Worm (Caenorhabditis elegans) whole organism, L3 larva: ENCODE results near the gene bus-18.

Experiments used
- R02D3.7 ChIP-seq: fragments of 150-350 bp; optimal IDR thresholded peaks from 2 replicates; lab custom pipeline; 2014; ENCODE audit warnings: missing biosample characterization, missing genetic modification characterization
- aly-2 ChIP-seq: fragments of 150-350 bp; optimal IDR thresholded peaks from 2 replicates; lab custom pipeline; 2014; ENCODE audit warnings: missing biosample characterization, missing genetic modification characterization
- ama-1 ChIP-seq: fragments of 150-350 bp; optimal IDR thresholded peaks from 2 replicates; lab custom pipeline; 2018
- ceh-16 ChIP-seq: sonication (generic microtip); optimal IDR thresholded peaks from 2 replicates; lab custom pipeline; 2017; ENCODE audit warnings: missing biosample characterization, missing genetic modification characterization
- ceh-28 ChIP-seq: fragments of 150-350 bp; optimal IDR thresholded peaks from 2 replicates; lab custom pipeline; 2014; ENCODE audit warnings: missing biosample characterization, missing genetic modification reagents, missing genetic modification characterization
- ceh-82 ChIP-seq: fragments of 150-350 bp; optimal IDR thresholded peaks from 2 replicates; lab custom pipeline; 2014; ENCODE audit warnings: missing biosample characterization, missing genetic modification characterization
- daf-12 ChIP-seq: fragments of 150-350 bp; optimal IDR thresholded peaks from 2 replicates; lab custom pipeline; 2014; ENCODE audit warnings: missing biosample characterization, missing genetic modification reagents, missing genetic modification characterization
- egl-27 ChIP-seq: sonication (generic microtip); optimal IDR thresholded peaks from 4 replicates; lab custom pipeline; 2017; ENCODE audit warnings: missing biosample characterization, missing genetic modification reagents, missing genetic modification characterization
- egl-5 ChIP-seq: fragments of 150-350 bp; optimal IDR thresholded peaks from 2 replicates; lab custom pipeline; 2017; ENCODE audit warnings: missing biosample characterization, missing genetic modification reagents, missing genetic modification characterization, inconsistent platforms
- elt-1 ChIP-seq: fragments of 150-350 bp; optimal IDR thresholded peaks from 2 replicates; lab custom pipeline; 2014; ENCODE audit warnings: missing biosample characterization, missing genetic modification characterization
- elt-2 ChIP-seq: sonication (generic microtip); optimal IDR thresholded peaks from 2 replicates; lab custom pipeline; 2016; ENCODE audit warnings: missing genetic modification reagents, mild to moderate bottlenecking, missing genetic modification characterization, missing compliant biosample characterization
- elt-3 ChIP-seq, 3 experiments: fragments of 150-350 bp in 1 of 3; sonication (generic microtip) in 2 of 3; optimal IDR thresholded peaks; 2 replicates in 2 of 3; 4 replicates in 1 of 3; lab custom pipeline; 2014 to 2017; ENCODE audit warnings: missing biosample characterization in 3 of 3, missing genetic modification characterization in 3 of 3
- eor-1 ChIP-seq, 2 experiments: fragments of 150-350 bp; optimal IDR thresholded peaks; 2 replicates each; lab custom pipeline; 2014 to 2018; ENCODE audit warnings: missing biosample characterization in 2 of 2, missing genetic modification characterization in 2 of 2
- fkh-2 ChIP-seq: fragments of 150-350 bp; optimal IDR thresholded peaks from 2 replicates; lab custom pipeline; 2014; ENCODE audit warnings: missing biosample characterization, missing genetic modification reagents, missing genetic modification characterization
- fos-1 ChIP-seq: fragments of 150-350 bp; optimal IDR thresholded peaks from 2 replicates; lab custom pipeline; 2014; ENCODE audit warnings: missing biosample characterization, missing genetic modification characterization
- hmg-11 ChIP-seq: sonication (generic microtip); optimal IDR thresholded peaks from 2 replicates; lab custom pipeline; 2016; ENCODE audit warnings: missing genetic modification characterization, missing compliant biosample characterization
- jun-1 ChIP-seq: fragments of 150-350 bp; optimal IDR thresholded peaks from 2 replicates; lab custom pipeline; 2014; ENCODE audit warnings: missing biosample characterization, missing genetic modification reagents, missing genetic modification characterization
- lsy-12 ChIP-seq: sonication (generic microtip); optimal IDR thresholded peaks from 2 replicates; lab custom pipeline; 2016; ENCODE audit warnings: mild to moderate bottlenecking, missing genetic modification characterization, missing compliant biosample characterization
- mml-1 ChIP-seq: fragments of 150-350 bp; sonication (generic microtip); optimal IDR thresholded peaks from 3 replicates; lab custom pipeline; 2014; ENCODE audit warnings: missing biosample characterization, missing genetic modification characterization
- nhr-11 ChIP-seq: fragments of 150-350 bp; optimal IDR thresholded peaks from 2 replicates; lab custom pipeline; 2014; ENCODE audit warnings: missing biosample characterization, missing genetic modification characterization
- nhr-12 ChIP-seq: fragments of 150-350 bp; optimal IDR thresholded peaks from 2 replicates; lab custom pipeline; 2014; ENCODE audit warnings: missing biosample characterization, missing genetic modification characterization
- nhr-23 ChIP-seq: fragments of 150-350 bp; optimal IDR thresholded peaks from 2 replicates; lab custom pipeline; 2014; ENCODE audit warnings: missing biosample characterization, missing genetic modification reagents, missing genetic modification characterization
- nhr-237 ChIP-seq: fragments of 150-350 bp; optimal IDR thresholded peaks from 2 replicates; lab custom pipeline; 2014; ENCODE audit warnings: missing biosample characterization, missing genetic modification characterization
- nhr-25 ChIP-seq: sonication (generic microtip); optimal IDR thresholded peaks from 2 replicates; lab custom pipeline; 2017; ENCODE audit warnings: missing biosample characterization, missing genetic modification characterization
- nhr-28 ChIP-seq: fragments of 150-350 bp; optimal IDR thresholded peaks from 2 replicates; lab custom pipeline; 2014; ENCODE audit warnings: missing biosample characterization, missing genetic modification characterization
- nhr-43 ChIP-seq: sonication (generic microtip); optimal IDR thresholded peaks from 2 replicates; lab custom pipeline; 2016; ENCODE audit warnings: mild to moderate bottlenecking, missing genetic modification characterization, missing compliant biosample characterization; ENCODE audit not compliant: poor library complexity, severe bottlenecking
- nhr-67 ChIP-seq: fragments of 150-350 bp; optimal IDR thresholded peaks from 2 replicates; lab custom pipeline; 2014; ENCODE audit warnings: missing biosample characterization, missing genetic modification characterization
- nhr-76 ChIP-seq: fragments of 150-350 bp; sonication (generic microtip); optimal IDR thresholded peaks from 5 replicates; lab custom pipeline; 2014; ENCODE audit warnings: missing biosample characterization, missing genetic modification characterization
- nhr-77 ChIP-seq: fragments of 150-350 bp; optimal IDR thresholded peaks from 2 replicates; lab custom pipeline; 2014; ENCODE audit warnings: missing biosample characterization, missing genetic modification characterization
- pqm-1 ChIP-seq: fragments of 150-350 bp; optimal IDR thresholded peaks from 2 replicates; lab custom pipeline; 2017; ENCODE audit warnings: missing biosample characterization, missing genetic modification characterization, inconsistent platforms
- sea-2 ChIP-seq: fragments of 150-350 bp; sonication (generic microtip); optimal IDR thresholded peaks from 4 replicates; lab custom pipeline; 2014; ENCODE audit warnings: missing biosample characterization, missing genetic modification reagents, missing genetic modification characterization
- skn-1 ChIP-seq: fragments of 150-350 bp; optimal IDR thresholded peaks from 2 replicates; lab custom pipeline; 2014; ENCODE audit warnings: missing biosample characterization, missing genetic modification characterization
- snpc-4 ChIP-seq: fragments of 150-350 bp; optimal IDR thresholded peaks from 2 replicates; lab custom pipeline; 2014; ENCODE audit warnings: missing biosample characterization, missing genetic modification characterization
- tbx-2 ChIP-seq: sonication (generic microtip); optimal IDR thresholded peaks from 2 replicates; lab custom pipeline; 2016; ENCODE audit warnings: mild to moderate bottlenecking, missing genetic modification characterization, missing compliant biosample characterization
- unc-39 ChIP-seq: sonication (generic microtip); optimal IDR thresholded peaks from 4 replicates; lab custom pipeline; 2017; ENCODE audit warnings: missing biosample characterization, missing genetic modification characterization
- unc-62 ChIP-seq: fragments of 150-350 bp; sonication (generic microtip); optimal IDR thresholded peaks from 4 replicates; lab custom pipeline; 2014; ENCODE audit warnings: missing biosample characterization, missing genetic modification reagents, missing genetic modification characterization
- zag-1 ChIP-seq: fragments of 150-350 bp; optimal IDR thresholded peaks from 2 replicates; lab custom pipeline; 2014; ENCODE audit warnings: missing biosample characterization, missing genetic modification characterization
- ztf-11 ChIP-seq: fragments of 150-350 bp; optimal IDR thresholded peaks from 2 replicates; lab custom pipeline; 2014; ENCODE audit warnings: missing biosample characterization, missing genetic modification characterization
- ztf-4 ChIP-seq: fragments of 150-350 bp; optimal IDR thresholded peaks from 2 replicates; lab custom pipeline; 2014; ENCODE audit warnings: missing biosample characterization, missing genetic modification characterization

Gene bus-18

DNA sequence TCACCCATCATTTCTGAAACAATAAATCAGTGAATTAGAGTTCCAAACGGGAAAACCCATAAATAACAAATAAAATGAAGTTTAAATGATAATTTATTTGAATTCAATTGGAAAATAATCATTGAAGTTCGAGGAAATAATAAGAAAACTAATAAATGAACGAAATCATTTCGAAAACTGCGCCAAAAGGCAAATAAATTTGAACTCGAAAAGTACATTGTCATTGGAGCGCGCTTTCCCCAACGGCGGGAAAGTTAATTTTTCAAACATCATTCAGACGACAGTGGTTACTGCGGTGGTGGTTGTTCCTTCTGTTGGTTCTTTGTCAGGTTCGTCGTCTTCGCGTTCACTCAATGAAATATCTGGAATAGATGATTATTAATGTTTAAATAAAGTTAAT is 40.1 kb upstream of the bus-18 start, which contains the start of gene npp-22 (continued):
- TF ChIP-seq jun-1 = no peak
- no peak for TF ChIP-seq skn-1
- no peak for TF ChIP-seq elt-1 (tag; lab: Kevin White, UChicago)
- TF ChIP-seq daf-12 (tag; lab: Kevin White, UChicago) = peak; percentile 51
- TF ChIP-seq zag-1 (tag; lab: Kevin White, UChicago) = no peak
- TF ChIP-seq elt-3 (tag; optimal IDR thresholded peaks at IDR 0.05; lab: Kevin White, UChicago) = no peak
- TF ChIP-seq aly-2 (tag; lab: Kevin White, UChicago) = no peak
- TF ChIP-seq nhr-237 (tag; lab: Kevin White, UChicago) = no peak
- TF ChIP-seq ama-1 = no peak
- TF ChIP-seq, all 47 proteins: peak for 8

DNA sequence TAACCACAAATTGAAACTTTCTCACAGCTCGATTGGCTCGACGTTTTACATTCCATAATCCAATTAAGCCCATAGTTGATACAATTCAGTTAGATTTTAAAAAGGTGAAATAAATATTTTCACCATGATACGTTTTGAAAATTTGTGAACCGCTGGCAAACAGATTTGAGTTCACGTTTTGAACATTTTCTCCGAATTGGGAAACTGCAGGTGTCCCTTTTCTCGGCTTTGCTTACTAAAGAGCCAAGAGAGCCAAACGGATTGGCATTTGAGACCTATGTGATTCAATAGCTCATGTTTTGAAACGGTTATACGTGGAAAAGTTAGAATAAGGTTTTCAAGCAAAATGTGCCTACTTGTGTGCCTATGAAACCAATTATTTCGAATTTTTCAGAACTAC is 36.6 kb upstream of the bus-18 start, which contains the start of gene spe-42:
Gene spe-42, minus strand, starts transcription at position 101 of the 400 bp plus-strand sequence.
- TF ChIP-seq pqm-1 (tag; lab: Kevin White, UChicago) (no peak), sea-2 (no peak), unc-39 (tag; lab: Kevin White, UChicago) (no peak), tbx-2 (tag; lab: Kevin White, UChicago) (no peak), hmg-11 (tag; lab: Kevin White, UChicago) (no peak), fkh-2 (tag; lab: Kevin White, UChicago) (no peak)

DNA sequence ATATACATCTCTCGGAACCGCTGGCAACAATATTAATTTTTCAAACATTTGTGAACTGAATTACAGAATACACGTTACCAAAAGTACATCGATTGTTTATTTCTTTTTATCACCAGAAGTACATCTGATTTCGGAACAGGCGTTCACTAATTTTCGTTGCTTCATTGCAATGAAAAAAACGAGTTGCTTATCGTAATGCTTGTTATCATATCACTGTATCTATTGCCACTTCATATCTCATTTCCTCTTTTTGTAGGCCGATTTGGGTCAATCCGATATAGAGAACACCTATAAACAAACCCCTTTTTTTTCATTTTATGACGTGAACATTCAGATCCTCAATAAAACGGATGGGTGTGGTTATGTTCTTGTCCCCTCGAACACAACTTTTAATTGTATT is 36.2 kb upstream of the bus-18 start:
- no peak for TF ChIP-seq lsy-12
- TF ChIP-seq ztf-4 (tag; lab: Kevin White, UChicago) = no peak
- TF ChIP-seq egl-27 (tag; lab: Kevin White, UChicago) = no peak
- peak in 2 of 3 experiments; percentile 59 to 75 for TF ChIP-seq elt-3 (tag; optimal IDR thresholded peaks at IDR 0.05; lab: Kevin White, UChicago)
- TF ChIP-seq ceh-16 (tag; lab: Kevin White, UChicago) = no peak
- peak; percentile 39 for TF ChIP-seq nhr-23 (tag; lab: Kevin White, UChicago)
- no peak for TF ChIP-seq ztf-11 (tag; lab: Kevin White, UChicago)
- TF ChIP-seq nhr-76 (tag; lab: Kevin White, UChicago) = no peak

DNA sequence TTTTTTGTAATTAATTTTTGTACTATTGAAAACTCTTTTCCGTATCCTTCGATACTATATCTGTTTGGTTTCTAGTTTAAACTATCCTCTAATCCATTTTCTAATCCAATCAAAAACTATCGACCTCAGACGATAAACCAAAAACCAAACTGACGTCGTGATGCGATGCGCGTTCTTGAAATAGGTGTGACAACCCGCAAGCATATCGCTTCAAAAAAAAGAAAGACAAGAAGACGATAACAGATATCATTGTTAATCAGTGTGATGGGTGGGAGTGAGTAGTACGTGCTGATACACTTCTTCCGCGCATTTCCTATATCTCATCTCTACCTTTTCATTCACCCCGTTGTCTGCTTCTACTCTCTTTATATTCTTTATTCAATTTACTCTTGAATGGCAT is 33.7 kb upstream of the bus-18 start, which contains the start of gene T04F3.1:
Gene T04F3.1, plus strand, starts transcription at position 246 of the 400 bp plus-strand sequence.
- TF ChIP-seq nhr-67 (tag; lab: Kevin White, UChicago) (no peak), fos-1 (no peak), mml-1 (tag; lab: Kevin White, UChicago) (no peak), nhr-28 (no peak), eor-1 (tag; optimal IDR thresholded peaks at IDR 0.05; lab: Kevin White, UChicago) (no peak), nhr-43 (tag; lab: Kevin White, UChicago) (peak; percentile 56), ceh-82 (no peak), elt-2 (no peak), nhr-23 (tag; lab: Kevin White, UChicago) (peak; percentile 27), unc-62 (GFP tag; lab: Kevin White, UChicago) (no peak), ztf-4 (tag; lab: Kevin White, UChicago) (no peak), jun-1 (no peak), zag-1 (tag; lab: Kevin White, UChicago) (no peak), nhr-11 (tag; lab: Kevin White, UChicago) (no peak), nhr-25 (peak; percentile 33), ceh-28 (tag; lab: Kevin White, UChicago) (no peak), fkh-2 (tag; lab: Kevin White, UChicago) (no peak), pqm-1 (tag; lab: Kevin White, UChicago) (no peak), snpc-4 (tag; lab: Kevin White, UChicago) (no peak), aly-2 (tag; lab: Kevin White, UChicago) (no peak), elt-3 (tag; optimal IDR thresholded peaks at IDR 0.05; lab: Kevin White, UChicago) (peak in 2 of 3 experiments; percentile 15 to 84), nhr-12 (no peak), unc-39 (tag; lab: Kevin White, UChicago) (no peak), nhr-77 (tag; lab: Kevin White, UChicago) (no peak), R02D3.7 (tag; lab: Kevin White, UChicago) (no peak), egl-5 (tag; lab: Kevin White, UChicago) (no peak), ama-1 (no peak), skn-1 (no peak), egl-27 (tag; lab: Kevin White, UChicago) (no peak)
